Fruit fly (Drosophila melanogaster) whole organism, pupa: ENCODE measurements around the gene Alp12.

ENCODE experiments used
- CG10348 ChIP-seq: fragments of 200-800 bp; sonication (Bioruptor generic); IDR thresholded peaks from 2 replicates; pipeline ENCODE4 v1.3.6; 2022; ENCODE audit warnings: missing biosample characterization, missing genetic modification characterization
- CG12605 ChIP-seq: fragments of 200-800 bp; sonication (Bioruptor generic); IDR thresholded peaks from 2 replicates; pipeline ENCODE4 v1.3.6; 2022; ENCODE audit warnings: missing biosample characterization, missing genetic modification characterization
- CG13204 ChIP-seq: fragments of 200-800 bp; sonication (Bioruptor generic); optimal IDR thresholded peaks from 2 replicates; lab custom pipeline; 2018; ENCODE audit warnings: missing biosample characterization, mild to moderate bottlenecking, missing genetic modification characterization, moderate library complexity
- CG14655 ChIP-seq: fragments of 200-800 bp; sonication (Bioruptor generic); optimal IDR thresholded peaks from 3 replicates; lab custom pipeline; 2017; ENCODE audit warnings: mild to moderate bottlenecking, missing biosample characterization, missing genetic modification reagents, missing genetic modification characterization
- CG15710 ChIP-seq: fragments of 200-800 bp; sonication (Bioruptor generic); optimal IDR thresholded peaks from 2 replicates; lab custom pipeline; 2018; ENCODE audit warnings: missing biosample characterization, mild to moderate bottlenecking, missing genetic modification characterization, moderate library complexity
- CG17806 ChIP-seq: fragments of 200-800 bp; sonication (Bioruptor generic); optimal IDR thresholded peaks from 2 replicates; lab custom pipeline; 2018; ENCODE audit warnings: missing biosample characterization, mild to moderate bottlenecking, missing genetic modification characterization, moderate library complexity
- CG32121 ChIP-seq: fragments of 200-800 bp; sonication (Bioruptor generic); IDR thresholded peaks from 2 replicates; pipeline ENCODE4 v1.3.6; 2022; ENCODE audit warnings: missing biosample characterization, missing genetic modification characterization
- CG34367 ChIP-seq: fragments of 200-800 bp; sonication (Bioruptor generic); optimal IDR thresholded peaks from 2 replicates; lab custom pipeline; 2018; ENCODE audit warnings: missing biosample characterization, mild to moderate bottlenecking, missing genetic modification characterization
- CG4496 ChIP-seq: fragments of 200-800 bp; sonication (Bioruptor generic); IDR thresholded peaks from 3 replicates; pipeline ENCODE4 v1.3.6; 2022; ENCODE audit warnings: missing biosample characterization, missing genetic modification characterization
- CG8159 ChIP-seq: fragments of 200-800 bp; sonication (Bioruptor generic); optimal IDR thresholded peaks from 3 replicates; lab custom pipeline; 2018; ENCODE audit warnings: missing biosample characterization, mild to moderate bottlenecking, missing genetic modification characterization, moderate library complexity
- CG8301 ChIP-seq: fragments of 200-800 bp; sonication (Bioruptor generic); optimal IDR thresholded peaks from 2 replicates; lab custom pipeline; 2018; ENCODE audit warnings: missing biosample characterization, mild to moderate bottlenecking, missing genetic modification characterization
- CG9948 ChIP-seq: fragments of 200-800 bp; sonication (Bioruptor generic); optimal IDR thresholded peaks from 2 replicates; lab custom pipeline; 2018; ENCODE audit warnings: missing biosample characterization, mild to moderate bottlenecking, missing genetic modification characterization, moderate library complexity
- D1 ChIP-seq: fragments of 200-800 bp; sonication (Bioruptor generic); optimal IDR thresholded peaks from 2 replicates; lab custom pipeline; 2018; ENCODE audit warnings: missing biosample characterization, mild to moderate bottlenecking, missing genetic modification characterization, moderate library complexity
- EcR ChIP-seq: fragments of 200-800 bp; sonication (Bioruptor generic); optimal IDR thresholded peaks from 3 replicates; lab custom pipeline; 2019; ENCODE audit warnings: missing biosample characterization, missing genetic modification characterization, mild to moderate bottlenecking, moderate library complexity, missing genetic modification reagents
- Ets98B ChIP-seq: fragments of 200-800 bp; sonication (Bioruptor generic); IDR thresholded peaks from 2 replicates; pipeline ENCODE4 v1.3.6; 2022; ENCODE audit warnings: missing biosample characterization, missing genetic modification characterization
- Pif1A ChIP-seq: fragments of 200-800 bp; sonication (Bioruptor generic); optimal IDR thresholded peaks from 3 replicates; lab custom pipeline; 2016; ENCODE audit warnings: missing biosample characterization, missing genetic modification characterization
- Pif1B ChIP-seq: fragments of 200-800 bp; sonication (Bioruptor generic); optimal IDR thresholded peaks from 3 replicates; lab custom pipeline; 2016; ENCODE audit warnings: missing biosample characterization, missing genetic modification characterization
- Snoo ChIP-seq: fragments of 200-800 bp; sonication (Bioruptor generic); optimal IDR thresholded peaks from 3 replicates; lab custom pipeline; 2017; ENCODE audit warnings: missing biosample characterization, mild to moderate bottlenecking, missing genetic modification characterization, inconsistent platforms
- fd96Ca ChIP-seq: fragments of 200-800 bp; sonication (Bioruptor generic); IDR thresholded peaks from 3 replicates; pipeline ENCODE4 v1.3.6; 2022; ENCODE audit warnings: missing biosample characterization, missing genetic modification characterization
- gl ChIP-seq: fragments of 200-800 bp; sonication (Bioruptor generic); optimal IDR thresholded peaks from 2 replicates; lab custom pipeline; 2018; ENCODE audit warnings: missing biosample characterization, mild to moderate bottlenecking, missing genetic modification characterization
- rn ChIP-seq: fragments of 200-800 bp; sonication (Bioruptor generic); IDR thresholded peaks from 2 replicates; pipeline ENCODE4 v1.3.6; 2022; ENCODE audit warnings: missing biosample characterization, missing genetic modification characterization

Gene Alp12

dm6 chr2L:19380630-19381029 is 43.2 kb upstream of the Alp12 start, which contains the start of gene CG17350:
Gene CG17350, plus strand, starts transcription at chr2L:19380930.
- TF ChIP-seq CG34367 (tag; lab: Kevin White, UChicago) (no peak), CG17806 (tag; lab: Kevin White, UChicago) (no peak), gl (tag; lab: Kevin White, UChicago) (no peak), CG14655 (GFP tag; lab: Kevin White, UChicago) (no peak), CG32121 (GFP tag; lab: Robert Waterston, UW) (no peak), EcR (GFP tag; lab: Kevin White, UChicago) (no peak), CG8301 (tag; lab: Kevin White, UChicago) (no peak), CG8159 (no peak), Pif1A (GFP tag; lab: Kevin White, UChicago) (no peak), rn (GFP tag; lab: Robert Waterston, UW) (no peak), D1 (tag; lab: Kevin White, UChicago) (no peak), CG4496 (GFP tag; lab: Robert Waterston, UW) (no peak)

dm6 chr2L:19382353-19382752 is 41.5 kb upstream of the Alp12 start:
- TF ChIP-seq rn (GFP tag; lab: Robert Waterston, UW) (no peak), gl (tag; lab: Kevin White, UChicago) (no peak), EcR (GFP tag; lab: Kevin White, UChicago) (no peak), Pif1B (GFP tag; lab: Kevin White, UChicago) (no peak), Ets98B (GFP tag; lab: Robert Waterston, UW) (no peak), CG10348 (no peak), CG17806 (tag; lab: Kevin White, UChicago) (no peak), D1 (tag; lab: Kevin White, UChicago) (no peak), CG12605 (no peak), CG13204 (GFP tag; lab: Kevin White, UChicago) (no peak), CG15710 (no peak), CG4496 (GFP tag; lab: Robert Waterston, UW) (no peak), CG8301 (tag; lab: Kevin White, UChicago) (no peak), CG9948 (tag; lab: Kevin White, UChicago) (no peak), CG8159 (no peak), CG34367 (tag; lab: Kevin White, UChicago) (no peak), CG14655 (GFP tag; lab: Kevin White, UChicago) (no peak), fd96Ca (GFP tag; lab: Robert Waterston, UW) (no peak)

dm6 chr2L:19386106-19386715 is 37.6 kb upstream of the Alp12 start, which contains the start of gene fon:
Gene fon, minus strand, starts transcription at chr2L:19386205.
- no peak for TF ChIP-seq CG17806 (tag; lab: Kevin White, UChicago)
- no peak for TF ChIP-seq CG10348
- TF ChIP-seq CG14655 (GFP tag; lab: Kevin White, UChicago): no peak
- no peak for TF ChIP-seq CG32121 (GFP tag; lab: Robert Waterston, UW)

dm6 chr2L:19388966-19389365 is 34.9 kb upstream of the Alp12 start:
- TF ChIP-seq EcR (GFP tag; lab: Kevin White, UChicago): peak; percentile 25
- TF ChIP-seq rn (GFP tag; lab: Robert Waterston, UW): no peak

- TF ChIP-seq CG17806 (tag; lab: Kevin White, UChicago) (no peak), Ets98B (GFP tag; lab: Robert Waterston, UW) (no peak), CG32121 (GFP tag; lab: Robert Waterston, UW) (no peak), CG4496 (GFP tag; lab: Robert Waterston, UW) (0 out of 3 replicates have a peak, but pooled peaks have one; percentile 6), CG8159 (no peak), Pif1B (GFP tag; lab: Kevin White, UChicago) (no peak)
Observed at dm6 chr2L:19389749-19390148, 34.1 kb upstream of the Alp12 start, which contains the start of gene CG17549. Gene CG17549, minus strand, starts transcription at chr2L:19390075.

- TF ChIP-seq gl (tag; lab: Kevin White, UChicago): peak; percentile 65
- no peak for TF ChIP-seq CG12605
- 0 out of 3 replicates have a peak, but pooled peaks have one; percentile 8 for TF ChIP-seq CG4496 (GFP tag; lab: Robert Waterston, UW)
Observed at dm6 chr2L:19393703-19394210, 30.1 kb upstream of the Alp12 start, which contains the start of gene CG31798. Gene CG31798, plus strand, starts transcription at chr2L:19394160.

- 0 out of 3 replicates have a peak, but pooled peaks have one; percentile 18 for TF ChIP-seq CG4496 (GFP tag; lab: Robert Waterston, UW)
- TF ChIP-seq Pif1B (GFP tag; lab: Kevin White, UChicago): no peak
- TF ChIP-seq D1 (tag; lab: Kevin White, UChicago): no peak
- TF ChIP-seq fd96Ca (GFP tag; lab: Robert Waterston, UW): no peak
- TF ChIP-seq Snoo (tag; lab: Kevin White, UChicago): peak; percentile 61
- peak; percentile 44 for TF ChIP-seq CG15710
- TF ChIP-seq Pif1A (GFP tag; lab: Kevin White, UChicago): peak; percentile 60
- TF ChIP-seq CG13204 (GFP tag; lab: Kevin White, UChicago): no peak
- peak; percentile 27 for TF ChIP-seq CG17806 (tag; lab: Kevin White, UChicago)
- TF ChIP-seq CG14655 (GFP tag; lab: Kevin White, UChicago): peak; percentile 69
- peak; percentile 38 for TF ChIP-seq CG9948 (tag; lab: Kevin White, UChicago)
- TF ChIP-seq CG8301 (tag; lab: Kevin White, UChicago): peak; percentile 50
- no peak for TF ChIP-seq gl (tag; lab: Kevin White, UChicago)
- peak; percentile 66 for TF ChIP-seq CG12605
- TF ChIP-seq CG8159: peak; percentile 48
Observed at dm6 chr2L:19397617-19398316, 26.1 kb upstream of the Alp12 start.
